Fruit fly (Drosophila melanogaster) whole organism, embryonic: ENCODE results near the gene CG17754.
A peak's percentile ranks its signal among the peaks of the same experiment; 100 is the strongest.

ENCODE experiments used
- Blimp-1 ChIP-seq: fragments of 200-800 bp; sonication (Bioruptor generic); optimal IDR thresholded peaks from 3 replicates; lab custom pipeline; 2018; ENCODE audit warnings: missing biosample characterization, missing genetic modification characterization, mild to moderate bottlenecking, moderate library complexity, missing genetic modification reagents
- Bteb2 ChIP-seq: fragments of 200-800 bp; sonication (Bioruptor generic); optimal IDR thresholded peaks from 2 replicates; lab custom pipeline; 2016; ENCODE audit warnings: missing biosample characterization, missing genetic modification characterization
- C15 ChIP-seq: fragments of 200-800 bp; sonication (Bioruptor generic); IDR thresholded peaks from 3 replicates; pipeline ENCODE4 v1.3.6; 2022; ENCODE audit warnings: missing biosample characterization, missing genetic modification characterization
- CG11398 ChIP-seq: fragments of 200-800 bp; sonication (Bioruptor generic); optimal IDR thresholded peaks from 2 replicates; lab custom pipeline; 2016; ENCODE audit warnings: missing biosample characterization, missing genetic modification characterization
- CG11504 ChIP-seq: fragments of 200-800 bp; sonication (Bioruptor generic); optimal IDR thresholded peaks from 3 replicates; lab custom pipeline; 2019; ENCODE audit warnings: missing biosample characterization, mild to moderate bottlenecking, missing genetic modification characterization, moderate library complexity
- CG13296 ChIP-seq: fragments of 200-800 bp; sonication (Bioruptor generic); optimal IDR thresholded peaks from 3 replicates; lab custom pipeline; 2018; ENCODE audit warnings: missing biosample characterization, mild to moderate bottlenecking, missing genetic modification characterization
- CG14014 ChIP-seq: fragments of 200-800 bp; sonication (Bioruptor generic); IDR thresholded peaks from 2 replicates; pipeline ENCODE4 v1.3.6; 2022; ENCODE audit warnings: missing biosample characterization, missing genetic modification characterization
- CG15601 ChIP-seq: fragments of 200-800 bp; sonication (Bioruptor generic); optimal IDR thresholded peaks from 3 replicates; lab custom pipeline; 2019; ENCODE audit warnings: missing biosample characterization, mild to moderate bottlenecking, missing genetic modification characterization, moderate library complexity
- CG2712 ChIP-seq: fragments of 200-800 bp; optimal IDR thresholded peaks from 3 replicates; lab custom pipeline; 2019; ENCODE audit warnings: missing biosample characterization, mild to moderate bottlenecking, missing genetic modification characterization, moderate library complexity
- CG31224 ChIP-seq: fragments of 200-800 bp; sonication (Bioruptor generic); IDR thresholded peaks from 2 replicates; pipeline ENCODE4 v1.3.6; 2022; ENCODE audit warnings: missing biosample characterization, missing genetic modification characterization
- CG31441 ChIP-seq: fragments of 200-800 bp; sonication (Bioruptor generic); IDR thresholded peaks from 2 replicates; pipeline ENCODE4 v1.3.6; 2022; ENCODE audit warnings: missing biosample characterization, missing genetic modification characterization
- CG3281 ChIP-seq: fragments of 200-800 bp; sonication (Bioruptor generic); optimal IDR thresholded peaks from 3 replicates; lab custom pipeline; 2017; ENCODE audit warnings: missing biosample characterization, mild to moderate bottlenecking, missing genetic modification characterization
- CG3726 ChIP-seq: fragments of 200-800 bp; sonication (Bioruptor generic); IDR thresholded peaks from 3 replicates; pipeline ENCODE4, ENCODE4 v1.3.6; 2022; ENCODE audit warnings: missing biosample characterization, missing genetic modification characterization
- CG3995 ChIP-seq: fragments of 200-800 bp; sonication (Bioruptor generic); optimal IDR thresholded peaks from 3 replicates; lab custom pipeline; 2016; ENCODE audit warnings: missing biosample characterization, missing genetic modification characterization
- CG43689 ChIP-seq: fragments of 200-800 bp; sonication (Bioruptor generic); IDR thresholded peaks from 2 replicates; pipeline ENCODE4 v1.3.6; 2022; ENCODE audit warnings: missing biosample characterization, missing genetic modification characterization
- CG4730 ChIP-seq: fragments of 200-800 bp; sonication (Bioruptor generic); IDR thresholded peaks from 2 replicates; pipeline ENCODE4 v1.3.6; 2022; ENCODE audit warnings: missing biosample characterization, missing genetic modification characterization
- CG6654 ChIP-seq: fragments of 200-800 bp; sonication (Bioruptor generic); optimal IDR thresholded peaks from 2 replicates; lab custom pipeline; 2017; ENCODE audit warnings: missing biosample characterization, mild to moderate bottlenecking, missing genetic modification characterization
- CG6854 ChIP-seq: fragments of 200-800 bp; sonication (Bioruptor generic); optimal IDR thresholded peaks from 3 replicates; lab custom pipeline; 2017; ENCODE audit warnings: missing biosample characterization, mild to moderate bottlenecking, missing genetic modification characterization
- CG7271 ChIP-seq: fragments of 200-800 bp; sonication (Bioruptor generic); optimal IDR thresholded peaks from 2 replicates; lab custom pipeline; 2018; ENCODE audit warnings: missing biosample characterization, mild to moderate bottlenecking, missing genetic modification characterization, moderate library complexity
- CG7963 ChIP-seq: fragments of 200-800 bp; sonication (Bioruptor generic); IDR thresholded peaks from 3 replicates; pipeline ENCODE4 v1.3.6; 2022; ENCODE audit warnings: missing biosample characterization, missing genetic modification characterization; ENCODE audit not compliant: partially characterized antibody
- CG9609 ChIP-seq: fragments of 200-800 bp; sonication (Bioruptor generic); optimal IDR thresholded peaks from 3 replicates; lab custom pipeline; 2016; ENCODE audit warnings: missing biosample characterization, missing genetic modification characterization
- CHES-1-like ChIP-seq: fragments of 200-800 bp; sonication (Bioruptor generic); optimal IDR thresholded peaks from 2 replicates; lab custom pipeline; 2016; ENCODE audit warnings: missing biosample characterization, missing genetic modification characterization
- Dfd ChIP-seq, 2 experiments: fragments of >200 bp; optimal IDR thresholded peaks; 2 replicates each; lab custom pipeline; 2017; ENCODE audit warnings: missing biosample characterization in 2 of 2, missing genetic modification characterization in 2 of 2
- Dll ChIP-seq: fragments of 200-800 bp; sonication (Bioruptor generic); IDR thresholded peaks from 4 replicates; pipeline ENCODE4 v1.3.6; 2022; ENCODE audit warnings: missing biosample characterization, missing genetic modification characterization; ENCODE audit not compliant: partially characterized antibody
- HLH4C ChIP-seq: fragments of 200-800 bp; sonication (Bioruptor generic); IDR thresholded peaks from 3 replicates; pipeline ENCODE4 v1.3.6; 2022; ENCODE audit warnings: missing biosample characterization, missing genetic modification characterization; ENCODE audit not compliant: partially characterized antibody
- MBD-R2 ChIP-seq: fragments of 200-800 bp; sonication (Bioruptor generic); IDR thresholded peaks from 2 replicates; pipeline ENCODE4 v1.3.6; 2022; ENCODE audit warnings: missing biosample characterization, missing genetic modification characterization
- Nf-YB ChIP-seq: fragments of 200-800 bp; sonication (Bioruptor generic); optimal IDR thresholded peaks from 3 replicates; lab custom pipeline; 2019; ENCODE audit warnings: missing biosample characterization, mild to moderate bottlenecking, missing genetic modification characterization, moderate library complexity
- Ravus ChIP-seq: fragments of 200-800 bp; sonication (Bioruptor generic); IDR thresholded peaks from 2 replicates; pipeline ENCODE4 v1.3.6; 2022; ENCODE audit warnings: missing biosample characterization, missing genetic modification characterization
- Sry-δ ChIP-seq: fragments of 200-800 bp; sonication (Bioruptor generic); optimal IDR thresholded peaks from 2 replicates; lab custom pipeline; 2016; ENCODE audit warnings: missing biosample characterization, missing genetic modification characterization
- TFAM ChIP-seq: fragments of 200-800 bp; sonication (Bioruptor generic); optimal IDR thresholded peaks from 2 replicates; lab custom pipeline; 2017; ENCODE audit warnings: missing biosample characterization, missing genetic modification characterization, inconsistent platforms
- ap ChIP-seq: fragments of 200-800 bp; sonication (Bioruptor generic); IDR thresholded peaks from 2 replicates; pipeline ENCODE4 v1.3.6; 2022; ENCODE audit warnings: missing biosample characterization, missing genetic modification characterization
- cato ChIP-seq: fragments of 200-800 bp; sonication (Bioruptor generic); optimal IDR thresholded peaks from 2 replicates; lab custom pipeline; 2016; ENCODE audit warnings: missing biosample characterization, missing genetic modification characterization, borderline replicate concordance
- cwo ChIP-seq: fragments of 200-800 bp; sonication (Bioruptor generic); optimal IDR thresholded peaks from 3 replicates; lab custom pipeline; 2017; ENCODE audit warnings: missing biosample characterization, missing genetic modification characterization, mild to moderate bottlenecking, moderate library complexity, missing genetic modification reagents
- esg ChIP-seq: fragments of 200-800 bp; sonication (Bioruptor generic); conservative IDR thresholded peaks from 2 replicates; pipeline ENCODE4 v1.3.6; 2022; ENCODE audit warnings: missing biosample characterization, missing genetic modification characterization
- grn ChIP-seq: fragments of 200-800 bp; sonication (Bioruptor generic); optimal IDR thresholded peaks from 3 replicates; lab custom pipeline; 2017; ENCODE audit warnings: missing biosample characterization, missing genetic modification characterization
- gro ChIP-seq: fragments of 200-800 bp; sonication (Bioruptor generic); optimal IDR thresholded peaks from 2 replicates; lab custom pipeline; 2016; ENCODE audit warnings: missing biosample characterization, missing genetic modification characterization
- hbn ChIP-seq: fragments of 200-800 bp; sonication (Bioruptor generic); IDR thresholded peaks from 2 replicates; pipeline ENCODE4 v1.3.6; 2022; ENCODE audit warnings: missing biosample characterization, missing genetic modification characterization; ENCODE audit not compliant: partially characterized antibody
- jumu ChIP-seq: fragments of 200-800 bp; sonication (Bioruptor generic); optimal IDR thresholded peaks from 3 replicates; lab custom pipeline; 2016; ENCODE audit warnings: missing biosample characterization, missing genetic modification characterization
- oc ChIP-seq: fragments of 200-800 bp; sonication (Bioruptor generic); optimal IDR thresholded peaks from 2 replicates; lab custom pipeline; 2018; ENCODE audit warnings: missing biosample characterization, mild to moderate bottlenecking, missing genetic modification characterization, moderate library complexity
- odd ChIP-seq: fragments of 200-800 bp; sonication (Bioruptor generic); optimal IDR thresholded peaks from 2 replicates; lab custom pipeline; 2017; ENCODE audit warnings: missing biosample characterization, mild to moderate bottlenecking, missing genetic modification characterization
- p53 ChIP-seq: fragments of 200-800 bp; sonication (Bioruptor generic); optimal IDR thresholded peaks from 2 replicates; lab custom pipeline; 2016; ENCODE audit warnings: missing biosample characterization, missing genetic modification characterization
- pb ChIP-seq: fragments of 200-800 bp; sonication (Bioruptor generic); optimal IDR thresholded peaks from 3 replicates; lab custom pipeline; 2016; ENCODE audit warnings: missing biosample characterization, missing genetic modification characterization
- prd ChIP-seq, 3 experiments: fragments of >200 bp in 2 of 3; fragments of 200-800 bp in 1 of 3; sonication (Bioruptor generic) in 1 of 3; optimal IDR thresholded peaks in 2 of 3; IDR thresholded peaks in 1 of 3; 2 replicates in 2 of 3; 3 replicates in 1 of 3; pipeline versions ENCODE4 v1.3.6 to Lab custom; 2017 to 2022; ENCODE audit warnings: missing biosample characterization in 1 of 3, missing genetic modification characterization in 1 of 3
- sc ChIP-seq, 3 experiments: fragments of >200 bp in 2 of 3; fragments of 200-800 bp in 1 of 3; sonication (Bioruptor generic) in 1 of 3; optimal IDR thresholded peaks; 2 replicates in 2 of 3; 3 replicates in 1 of 3; lab custom pipeline; 2017; ENCODE audit warnings: mild to moderate bottlenecking in 1 of 3, missing biosample characterization in 1 of 3, missing genetic modification characterization in 1 of 3, missing genetic modification reagents in 1 of 3
- sens-2 ChIP-seq: fragments of 200-800 bp; sonication (Bioruptor generic); IDR thresholded peaks from 2 replicates; pipeline ENCODE4 v1.3.6; 2022; ENCODE audit warnings: missing biosample characterization, missing genetic modification characterization
- sr ChIP-seq: fragments of 200-800 bp; sonication (Bioruptor generic); IDR thresholded peaks from 3 replicates; pipeline ENCODE4 v1.3.6; 2022; ENCODE audit warnings: missing biosample characterization, missing genetic modification characterization
- tio ChIP-seq: fragments of 200-800 bp; sonication (Bioruptor generic); optimal IDR thresholded peaks from 2 replicates; lab custom pipeline; 2017; ENCODE audit warnings: missing biosample characterization, missing genetic modification characterization, inconsistent platforms
- twi ChIP-seq: fragments of 200-800 bp; optimal IDR thresholded peaks from 2 replicates; lab custom pipeline; 2019; ENCODE audit warnings: missing biosample characterization, mild to moderate bottlenecking, missing genetic modification characterization, moderate library complexity
- unpg ChIP-seq: fragments of 200-800 bp; sonication (Bioruptor generic); optimal IDR thresholded peaks from 3 replicates; lab custom pipeline; 2018; ENCODE audit warnings: missing biosample characterization, mild to moderate bottlenecking, missing genetic modification characterization, moderate library complexity
- vvl ChIP-seq: fragments of 200-800 bp; sonication (Bioruptor generic); IDR thresholded peaks from 2 replicates; pipeline ENCODE4 v1.3.6; 2022; ENCODE audit warnings: missing biosample characterization, missing genetic modification characterization

CG17754 gene

dm6 chrX:9282783-9283289 lies 32.6 kb downstream of the CG17754 start, which contains the start of gene c11.1 (continued):
- TF ChIP-seq CG7271 (tag; lab: Kevin White, UChicago) (no peak), Blimp-1 (GFP tag; lab: Kevin White, UChicago) (no peak), HLH4C (GFP tag; lab: Robert Waterston, UW) (peak; percentile 43; the same call in 1 of the 3 replicates), vvl (GFP tag; lab: Robert Waterston, UW) (no peak), p53 (no peak), Dll (peak; percentile 41; the same call in 1 of the 4 replicates), CG3726 (no peak), CG14014 (GFP tag; lab: Robert Waterston, UW) (no peak), oc (tag; lab: Kevin White, UChicago) (no peak), twi (tag; lab: Kevin White, UChicago) (no peak), sr (GFP tag; lab: Robert Waterston, UW) (no peak), sens-2 (no peak), CG43689 (GFP tag; lab: Robert Waterston, UW) (no peak), unpg (GFP tag; lab: Kevin White, UChicago) (no peak), gro (GFP tag; lab: Kevin White, UChicago) (no peak), Sry-δ (peak; percentile 30), esg (GFP tag; lab: Robert Waterston, UW) (no peak), CG6654 (GFP tag; lab: Kevin White, UChicago) (no peak), CG13296 (no peak), odd (GFP tag; lab: Kevin White, UChicago) (no peak), C15 (GFP tag; lab: Robert Waterston, UW) (no peak), CG11398 (GFP tag; lab: Kevin White, UChicago) (no peak), CG3995 (no peak), Nf-YB (GFP tag; lab: Kevin White, UChicago) (no peak), MBD-R2 (GFP tag; lab: Robert Waterston, UW) (peak; percentile 66), CG11504 (no peak), CHES-1-like (GFP tag; lab: Kevin White, UChicago) (peak; percentile 55), sc (optimal IDR thresholded peaks at IDR 0.05; lab: Kevin White, UChicago) (no peak), sc (GFP tag; optimal IDR thresholded peaks at IDR 0.05; lab: Kevin White, UChicago) (no peak), CG15601 (tag; lab: Kevin White, UChicago) (no peak), Bteb2 (GFP tag; lab: Kevin White, UChicago) (no peak), CG4730 (GFP tag; lab: Robert Waterston, UW) (no peak), Ravus (GFP tag; lab: Robert Waterston, UW) (no peak), CG31441 (GFP tag; lab: Robert Waterston, UW) (no peak), CG31224 (GFP tag; lab: Robert Waterston, UW) (no peak), prd (optimal IDR thresholded peaks at IDR 0.05; lab: Kevin White, UChicago) (no peak), prd (GFP tag; IDR thresholded peaks at IDR 0.05; lab: Robert Waterston, UW) (no peak), CG3281 (GFP tag; lab: Kevin White, UChicago) (no peak), Dfd (GFP tag; optimal IDR thresholded peaks at IDR 0.05; lab: Kevin White, UChicago) (no peak), hbn (GFP tag; lab: Robert Waterston, UW) (no peak), TFAM (GFP tag; lab: Kevin White, UChicago) (no peak), pb (GFP tag; lab: Kevin White, UChicago) (no peak), cato (GFP tag; lab: Kevin White, UChicago) (no peak), cwo (GFP tag; lab: Kevin White, UChicago) (no peak), CG2712 (tag; lab: Kevin White, UChicago) (peak; percentile 18), CG7963 (no peak), ap (no peak), tio (GFP tag; lab: Kevin White, UChicago) (no peak), CG6854 (GFP tag; lab: Kevin White, UChicago) (no peak), grn (no peak), CG9609 (GFP tag; lab: Kevin White, UChicago) (no peak), jumu (GFP tag; lab: Kevin White, UChicago) (no peak)
